Fruit fly (Drosophila melanogaster) whole organism, larva: ENCODE results near the gene UQCR-C1.

Experiments
- noc ChIP-seq: fragments of 200-800 bp; sonication (Bioruptor generic); optimal IDR thresholded peaks from 3 replicates; lab custom pipeline; 2019; ENCODE audit warnings: missing biosample characterization, mild to moderate bottlenecking, missing genetic modification characterization, moderate library complexity

UQCR-C1 gene

DNA sequence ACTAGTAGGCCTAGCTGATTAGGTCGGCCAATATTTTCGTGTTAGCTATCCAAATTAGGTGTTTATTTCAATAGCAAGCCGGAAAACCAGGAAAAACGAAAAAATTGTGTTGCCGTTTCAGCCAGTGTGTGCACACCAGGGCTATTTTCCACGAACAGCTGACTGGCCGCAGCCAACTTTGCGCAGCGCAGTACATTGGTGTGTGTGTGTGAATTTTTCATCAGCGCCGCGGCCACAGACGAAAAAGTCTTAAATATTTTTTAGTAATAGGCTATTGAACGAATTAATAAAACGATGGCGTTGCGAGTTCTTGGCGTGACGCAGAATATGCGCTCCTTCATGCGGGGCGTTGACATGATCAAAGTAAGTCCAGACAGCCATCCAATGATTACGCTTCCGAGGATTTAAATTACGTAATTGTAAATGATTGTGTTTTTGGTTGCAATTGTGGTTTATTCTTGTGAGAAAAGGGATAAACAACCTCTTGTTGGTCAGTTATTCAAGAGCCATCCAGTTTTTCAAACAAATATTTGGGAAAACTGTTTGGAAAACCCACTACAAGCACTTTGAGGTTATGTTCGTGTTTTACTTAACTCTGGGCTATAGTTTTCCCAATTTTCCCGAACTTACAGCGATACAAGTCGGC is at the start of gene UQCR-C1, which contains the start of gene CycC:
UQCR-C1 (plus strand) TSS at position 168 of the 646 bp plus-strand sequence.
CycC (minus strand) TSS at position 142 of the 646 bp plus-strand sequence.
- TF ChIP-seq noc (tag; lab: Kevin White, UChicago), result no peak

DNA sequence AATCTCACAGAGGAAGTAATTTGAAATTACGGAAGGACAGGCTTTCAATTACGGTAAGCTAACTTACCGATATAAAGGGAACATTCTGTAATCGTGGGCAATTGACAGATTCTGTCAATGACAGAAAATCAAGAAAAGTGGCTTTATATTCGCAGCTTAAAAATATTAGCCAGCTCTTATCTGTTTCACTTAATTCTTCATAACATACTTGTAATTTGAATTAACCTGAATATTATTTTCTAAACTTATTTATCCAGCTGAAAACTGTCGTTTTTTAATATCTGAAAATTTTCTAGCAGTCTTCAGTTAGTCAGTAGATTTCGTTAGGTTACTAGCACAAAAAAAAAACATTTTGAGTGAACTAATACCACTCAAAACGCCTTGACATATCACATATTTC is 45.3 kb upstream of the UQCR-C1 start, which contains the start of gene CG3610:
CG3610 (plus strand) TSS at position 301 of the 400 bp plus-strand sequence.
- no peak for TF ChIP-seq noc (tag; lab: Kevin White, UChicago)

DNA sequence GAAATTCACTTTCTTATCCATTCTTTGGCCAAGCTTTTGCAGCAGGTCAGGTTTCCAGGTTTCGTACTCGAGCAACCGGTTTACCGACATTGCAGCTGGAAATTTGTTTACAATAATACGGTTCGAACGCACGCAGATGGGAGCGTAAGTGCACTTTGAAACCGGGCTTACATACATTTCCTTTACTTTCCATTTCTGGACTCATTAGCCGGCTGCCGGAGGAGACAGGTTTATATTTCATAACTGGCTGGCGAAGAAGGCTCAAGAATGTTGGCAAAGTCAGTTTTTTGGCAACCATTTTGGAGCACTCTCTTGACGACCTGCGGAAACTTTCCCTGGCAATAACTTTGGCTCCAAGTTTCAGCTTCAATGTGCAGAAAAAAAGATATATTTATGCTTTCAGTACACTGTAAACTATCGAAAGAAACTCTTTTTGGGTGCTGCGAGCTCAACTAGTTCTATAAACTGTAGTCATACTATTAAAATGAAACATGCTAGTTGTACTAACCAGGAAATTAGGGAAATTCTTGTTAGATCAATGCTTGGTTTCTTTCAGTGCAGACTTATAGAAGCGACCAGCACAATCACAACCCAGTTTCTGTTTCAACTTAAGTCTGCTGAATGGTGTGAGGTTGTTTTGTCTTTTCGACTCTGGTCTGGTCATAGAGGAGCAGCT is 43.0 kb upstream of the UQCR-C1 start:
- TF ChIP-seq noc (tag; lab: Kevin White, UChicago), result no peak

DNA sequence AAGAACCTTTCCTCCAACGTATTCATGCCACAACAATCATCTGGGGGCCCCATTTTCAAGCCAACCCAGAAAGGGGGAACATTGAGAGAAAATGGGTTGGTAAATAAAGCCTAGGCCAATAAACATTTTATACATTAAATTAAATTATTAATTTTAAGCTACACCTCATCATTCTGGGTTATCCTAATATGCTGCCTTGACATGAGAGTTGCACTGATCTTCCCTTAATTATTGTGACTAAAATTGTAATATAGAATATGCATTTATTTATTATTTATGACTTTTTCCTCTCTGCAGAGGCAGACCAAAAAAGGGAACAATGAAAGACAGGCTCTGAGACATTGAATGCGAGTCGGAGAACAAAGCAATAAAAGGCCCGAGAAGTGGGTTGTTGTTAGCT is 42.2 kb upstream of the UQCR-C1 start:
- no peak for TF ChIP-seq noc (tag; lab: Kevin White, UChicago)

DNA sequence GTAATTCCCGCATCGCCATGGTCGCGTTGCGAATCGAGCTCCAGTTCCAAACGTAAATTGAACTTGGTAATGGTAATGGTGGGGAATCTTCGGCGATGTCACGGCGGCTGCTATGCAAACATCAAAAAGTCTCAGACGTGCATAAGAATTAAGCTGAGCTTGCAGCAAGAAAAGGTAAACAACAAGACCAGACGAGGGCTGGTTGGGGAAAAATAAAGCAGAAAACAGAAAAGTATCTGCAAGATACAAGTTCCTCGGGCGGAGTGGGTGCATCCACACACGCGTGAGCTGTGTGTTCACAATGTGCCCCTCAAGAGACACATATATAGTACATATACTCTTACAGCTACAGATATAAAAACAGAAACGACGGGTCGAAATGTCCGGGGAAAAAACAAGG is 37.4 kb upstream of the UQCR-C1 start:
- no peak for TF ChIP-seq noc (tag; lab: Kevin White, UChicago)

dm6 chr3R:14853767-14854191 is 36.3 kb upstream of the UQCR-C1 start:
- peak; percentile 48 for TF ChIP-seq noc (tag; lab: Kevin White, UChicago)

DNA sequence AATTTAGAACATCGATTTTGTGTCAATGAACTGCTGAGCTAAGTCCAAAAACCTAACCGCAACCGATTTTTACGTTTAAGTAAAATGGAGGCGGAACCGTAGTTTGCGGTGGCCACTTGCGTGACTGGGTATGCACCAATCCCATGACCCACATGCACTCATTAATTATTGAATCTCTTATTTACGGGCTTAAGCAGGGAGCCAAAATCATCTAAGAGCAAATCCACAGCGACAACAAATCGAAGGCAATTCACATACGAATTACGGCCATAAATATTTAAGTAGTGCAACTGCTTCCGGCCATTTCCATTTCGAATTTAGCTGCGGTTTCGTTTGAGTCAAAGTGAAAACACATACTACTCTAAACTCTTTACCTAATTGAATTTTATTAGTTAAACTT is 25.2 kb upstream of the UQCR-C1 start:
- TF ChIP-seq noc (tag; lab: Kevin White, UChicago), result no peak

dm6 chr3R:14873345-14873744 is 16.7 kb upstream of the UQCR-C1 start:
- TF ChIP-seq noc (tag; lab: Kevin White, UChicago), result no peak

DNA sequence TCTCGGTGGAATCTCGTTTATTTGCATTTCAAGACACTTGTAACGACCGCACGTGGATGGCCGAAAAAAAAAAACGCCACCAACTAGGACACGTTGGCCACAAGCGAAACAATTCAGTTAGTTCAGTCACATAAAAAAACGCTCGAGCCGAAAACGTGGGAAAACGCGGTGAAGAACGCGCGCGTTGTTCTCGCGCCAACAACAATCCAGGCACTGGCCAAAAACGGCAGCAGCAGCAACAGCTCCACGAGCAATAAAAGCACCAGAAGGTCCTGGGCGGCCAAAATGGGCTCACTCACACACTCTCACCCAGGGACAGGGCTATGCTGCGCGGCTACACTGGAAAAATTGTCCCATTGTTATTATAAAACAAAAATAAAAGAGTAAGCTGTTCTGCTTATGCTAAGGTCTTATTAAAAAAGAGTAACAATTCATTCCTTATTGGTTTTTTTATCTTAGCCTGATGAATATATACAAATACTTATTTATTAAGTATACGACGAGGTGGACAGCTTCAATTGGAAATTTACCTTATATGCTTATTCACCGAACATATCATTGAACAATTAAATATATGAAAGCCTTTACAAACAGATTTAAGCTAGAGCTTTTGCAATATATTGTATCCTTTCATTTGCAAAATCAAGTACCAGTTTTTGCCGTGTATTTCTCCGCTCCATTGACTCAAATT is 14.6 kb upstream of the UQCR-C1 start, which contains the start of gene btsz:
btsz (minus strand) TSS at position 215 of the 691 bp plus-strand sequence.
- no peak for TF ChIP-seq noc (tag; lab: Kevin White, UChicago)

DNA sequence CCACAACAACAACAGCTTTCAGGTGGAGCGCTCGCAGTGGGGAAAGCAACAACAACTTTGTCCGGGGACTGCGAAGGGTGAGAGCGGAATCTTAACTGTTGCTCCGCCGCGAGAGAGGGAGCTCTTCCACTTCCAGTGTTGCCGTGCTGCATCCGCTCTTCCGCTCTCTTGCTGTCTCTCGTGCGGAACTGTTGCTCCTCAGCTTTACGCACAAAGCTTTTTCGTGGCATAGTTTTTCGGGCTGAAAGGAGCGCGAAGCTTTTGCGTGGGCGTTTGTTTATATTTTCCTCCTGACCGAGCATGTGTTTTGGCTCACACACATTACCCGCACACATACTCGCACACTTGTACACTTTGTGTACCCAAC is 14.1 kb upstream of the UQCR-C1 start:
- TF ChIP-seq noc (tag; lab: Kevin White, UChicago), result no peak

- TF ChIP-seq noc (tag; lab: Kevin White, UChicago), result no peak
Measured at dm6 chr3R:14878145-14878544, 11.9 kb upstream of the UQCR-C1 start.

DNA sequence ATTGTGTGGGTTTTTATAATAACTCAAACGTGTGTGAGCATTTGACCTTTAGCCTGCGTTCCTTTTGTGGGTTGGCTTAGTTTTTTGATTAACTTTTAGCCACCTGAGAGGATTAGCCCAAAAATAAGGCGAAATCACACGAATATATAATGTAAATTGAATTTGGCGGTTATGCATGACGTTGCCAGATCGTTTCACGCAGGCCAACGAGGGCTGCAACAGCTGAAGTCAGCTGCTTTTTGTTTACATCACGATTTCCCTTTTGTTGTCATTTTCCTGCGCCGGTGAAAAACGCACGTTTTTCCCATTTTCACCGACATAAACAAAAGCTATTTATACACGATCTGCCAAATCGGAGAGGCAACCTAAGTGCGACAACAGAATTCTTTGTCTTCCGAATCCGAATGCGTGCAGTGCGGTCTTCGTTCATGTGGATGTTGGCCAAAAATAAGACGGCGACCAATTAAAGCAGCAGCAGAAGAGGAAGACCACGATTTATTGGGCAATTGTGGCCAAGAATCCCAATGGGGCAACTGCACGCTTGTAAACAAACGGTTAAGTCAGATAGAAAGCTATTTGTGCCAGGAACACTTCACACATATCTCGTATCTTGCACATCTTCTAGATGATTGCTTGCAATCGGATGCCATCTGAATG is 10.7 kb upstream of the UQCR-C1 start, which contains the start of gene CG3631:
CG3631 (plus strand) TSS at position 251 of the 657 bp plus-strand sequence.
- TF ChIP-seq noc (tag; lab: Kevin White, UChicago), result no peak

DNA sequence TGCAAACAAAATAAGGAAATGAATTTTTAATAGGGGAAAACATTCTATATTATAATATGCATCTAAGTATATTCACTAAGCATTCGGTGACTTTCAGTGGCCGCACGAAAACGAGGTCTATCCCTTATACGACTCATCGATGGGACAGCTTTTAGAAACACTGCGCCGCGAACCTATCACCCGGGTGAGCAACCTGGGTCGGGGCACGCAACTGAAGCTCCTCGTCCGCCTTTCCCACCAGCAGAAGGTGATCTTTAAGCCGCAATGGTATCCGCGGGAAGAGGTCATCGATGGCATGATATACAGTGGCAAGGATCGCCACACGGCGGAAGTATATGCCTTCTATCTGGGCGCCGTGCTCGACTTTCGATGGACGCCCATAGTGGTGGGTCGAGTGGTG is 9.2 kb upstream of the UQCR-C1 start:
- TF ChIP-seq noc (tag; lab: Kevin White, UChicago), result no peak

- peak; percentile 74 for TF ChIP-seq noc (tag; lab: Kevin White, UChicago)
Measured at dm6 chr3R:14886011-14886534, 4.0 kb upstream of the UQCR-C1 start, which contains the start of the genes Rrp6, CG33331 and CG33332. TSS of gene Rrp6 (minus strand) at chr3R:14886246. TSS of gene CG33331 (plus strand) at chr3R:14886456. TSS of gene CG33332 (plus strand) at chr3R:14886456.
